Worm (Caenorhabditis elegans) whole organism, late embryonic: ENCODE results near the gene F08C6.18.

Source experiments
- dve-1 ChIP-seq: sonication (generic microtip); optimal IDR thresholded peaks from 2 replicates; lab custom pipeline; 2017; ENCODE audit warnings: antibody characterized with exemption, mild to moderate bottlenecking, missing genetic modification characterization, missing compliant biosample characterization
- elt-2 ChIP-seq: sonication (generic microtip); optimal IDR thresholded peaks from 2 replicates; lab custom pipeline; 2016; ENCODE audit warnings: missing genetic modification reagents, missing genetic modification characterization, missing compliant biosample characterization
- fax-1 ChIP-seq: sonication (generic microtip); optimal IDR thresholded peaks from 2 replicates; lab custom pipeline; 2016; ENCODE audit warnings: missing genotype, missing genetic modification characterization, missing compliant biosample characterization
- fkh-10 ChIP-seq: fragments of 150-350 bp; optimal IDR thresholded peaks from 2 replicates; lab custom pipeline; 2014; ENCODE audit warnings: missing biosample characterization, missing genetic modification reagents, missing genetic modification characterization
- hlh-6 ChIP-seq: sonication (generic microtip); optimal IDR thresholded peaks from 2 replicates; lab custom pipeline; 2016; ENCODE audit warnings: missing genotype, missing genetic modification characterization, missing compliant biosample characterization
- npax-4 ChIP-seq: sonication (generic microtip); optimal IDR thresholded peaks from 2 replicates; lab custom pipeline; 2016; ENCODE audit warnings: missing genetic modification characterization, missing compliant biosample characterization
- pat-9 ChIP-seq: fragments of 200-800 bp; sonication (Bioruptor generic); optimal IDR thresholded peaks from 2 replicates; lab custom pipeline; 2018; ENCODE audit warnings: mild to moderate bottlenecking, missing genetic modification characterization, moderate library complexity, missing compliant biosample characterization
- pha-4 ChIP-seq: fragments of 150-350 bp; optimal IDR thresholded peaks from 2 replicates; lab custom pipeline; 2018; ENCODE audit warnings: missing biosample characterization, missing genetic modification reagents, missing genetic modification characterization
- pros-1 ChIP-seq: fragments of 150-350 bp; optimal IDR thresholded peaks from 2 replicates; lab custom pipeline; 2014; ENCODE audit warnings: missing biosample characterization, missing genetic modification reagents, missing genetic modification characterization
- tbx-2 ChIP-seq: sonication (generic microtip); optimal IDR thresholded peaks from 2 replicates; lab custom pipeline; 2016; ENCODE audit warnings: missing genetic modification characterization, missing compliant biosample characterization
- unc-86 ChIP-seq: sonication (generic microtip); optimal IDR thresholded peaks from 2 replicates; lab custom pipeline; 2016; ENCODE audit warnings: missing genetic modification characterization, missing compliant biosample characterization

DNA sequence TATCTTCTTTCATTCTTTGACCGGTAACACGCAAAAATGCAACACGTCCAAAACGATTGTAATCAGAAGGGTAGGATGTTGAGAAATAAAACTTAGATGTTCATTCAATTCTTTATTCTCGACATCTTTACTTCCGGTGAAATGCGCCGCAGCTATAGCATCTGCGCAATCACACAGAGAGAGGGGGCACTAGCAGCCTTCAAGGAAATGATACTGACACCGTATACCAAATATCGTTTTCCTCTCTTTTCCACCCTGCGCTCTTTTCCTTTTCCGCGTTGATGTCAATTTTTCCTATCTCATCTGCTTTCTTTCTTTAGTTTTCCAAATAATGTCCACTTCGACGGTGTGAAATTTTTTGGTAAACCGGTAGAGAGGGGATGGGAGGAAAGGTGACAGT, 17.3 kb upstream of the F08C6.18 start:
- TF ChIP-seq tbx-2 (tag; lab: Kevin White, UChicago) (no peak), dve-1 (tag; lab: Kevin White, UChicago) (no peak), fax-1 (tag; lab: Kevin White, UChicago) (no peak), unc-86 (no peak), pat-9 (tag; lab: Kevin White, UChicago) (no peak), fkh-10 (no peak), pha-4 (tag; lab: Kevin White, UChicago) (no peak), npax-4 (no peak), hlh-6 (tag; lab: Kevin White, UChicago) (no peak), pros-1 (tag; lab: Kevin White, UChicago) (no peak), elt-2 (tag; lab: Kevin White, UChicago) (no peak)
